Worm (Caenorhabditis elegans) whole organism, midembryonic: ENCODE data around the gene C09G9.3.

Experiments
- T22C8.4 ChIP-seq: fragments of 200-800 bp; sonication (Bioruptor generic); IDR thresholded peaks from 2 replicates; pipeline ENCODE4 v1.3.6; 2022; ENCODE audit warnings: missing genetic modification characterization, missing compliant biosample characterization
- cog-1 ChIP-seq: sonication (generic microtip); optimal IDR thresholded peaks from 2 replicates; lab custom pipeline; 2016; ENCODE audit warnings: missing genetic modification characterization, missing compliant biosample characterization
- flt-1 ChIP-seq: fragments of 200-800 bp; sonication (Bioruptor generic); IDR thresholded peaks from 2 replicates; pipeline ENCODE4 v1.3.6; 2022; ENCODE audit warnings: missing genetic modification characterization, missing compliant biosample characterization
- klf-2 ChIP-seq: fragments of 200-800 bp; sonication (Bioruptor generic); conservative IDR thresholded peaks from 2 replicates; pipeline ENCODE4 v1.3.6; 2022; ENCODE audit warnings: missing genetic modification reagents, missing genetic modification characterization, missing compliant biosample characterization
- med-1 ChIP-seq: sonication (generic microtip); optimal IDR thresholded peaks from 2 replicates; lab custom pipeline; 2017; ENCODE audit warnings: missing genetic modification characterization, mild to moderate bottlenecking, missing compliant biosample characterization, antibody characterized with exemption, missing genetic modification reagents; ENCODE audit not compliant: insufficient read depth
- ref-1 ChIP-seq: fragments of 200-800 bp; sonication (Bioruptor generic); conservative IDR thresholded peaks from 2 replicates; pipeline ENCODE4 v1.3.6; 2022; ENCODE audit warnings: missing genetic modification reagents, missing genetic modification characterization, missing compliant biosample characterization
- tab-1 ChIP-seq: fragments of 200-800 bp; sonication (Bioruptor generic); IDR thresholded peaks from 2 replicates; pipeline ENCODE4 v1.3.6; 2022; ENCODE audit warnings: missing genetic modification characterization, missing compliant biosample characterization
- ztf-23 ChIP-seq: fragments of 200-800 bp; sonication (Bioruptor generic); IDR thresholded peaks from 2 replicates; pipeline ENCODE4 v1.3.6; 2022; ENCODE audit warnings: missing genetic modification reagents, missing genetic modification characterization, missing compliant biosample characterization
- ztf-29 ChIP-seq: fragments of 200-800 bp; sonication (Bioruptor generic); IDR thresholded peaks from 2 replicates; pipeline ENCODE4 v1.3.6; 2022; ENCODE audit warnings: missing genetic modification reagents, missing genetic modification characterization, missing compliant biosample characterization

Gene C09G9.3

DNA sequence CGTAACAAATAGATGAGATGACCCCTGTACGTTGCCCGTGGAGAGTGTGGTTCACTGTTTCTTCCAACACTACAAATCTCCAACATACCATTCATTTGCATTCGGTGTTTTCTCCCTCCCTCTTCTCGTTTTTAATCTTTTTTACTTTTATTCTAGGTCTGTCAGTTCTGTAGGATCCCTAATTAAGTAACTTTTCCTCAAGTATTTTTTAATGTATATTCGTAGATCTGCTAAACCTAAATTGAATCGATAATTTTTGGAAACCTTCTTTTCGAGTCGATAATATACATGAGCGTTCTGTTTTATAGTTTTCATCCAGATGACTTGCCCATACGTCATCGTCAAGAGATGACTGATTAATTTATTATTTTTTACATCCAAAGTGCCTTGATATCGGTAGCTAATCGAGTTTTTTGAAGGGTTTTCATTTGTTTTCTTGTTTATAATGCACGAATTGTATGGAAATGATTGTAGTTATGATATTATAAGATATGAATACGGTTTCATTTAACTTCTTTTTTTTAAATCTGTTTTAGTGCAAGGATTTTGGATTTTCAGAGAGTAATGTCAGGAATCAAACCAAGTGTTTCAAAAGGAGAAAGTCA, 32.6 kb downstream of the C09G9.3 start, which contains the start of the genes T28C6.11 and T11B7.1:
Gene T28C6.11 (minus strand): TSS at position 101 of the 605 bp plus-strand sequence.
Gene T11B7.1 (plus strand): TSS at position 555 of the 605 bp plus-strand sequence.
- TF ChIP-seq ztf-23 (GFP tag; lab: Robert Waterston, UW) (no peak), T22C8.4 (GFP tag; lab: Robert Waterston, UW) (no peak), ztf-29 (no peak), ref-1 (GFP tag; lab: Robert Waterston, UW) (no peak), klf-2 (GFP tag; lab: Robert Waterston, UW) (no peak), tab-1 (no peak), cog-1 (tag; lab: Kevin White, UChicago) (no peak), flt-1 (GFP tag; lab: Robert Waterston, UW) (no peak), med-1 (GFP tag; lab: Kevin White, UChicago) (no peak)

DNA sequence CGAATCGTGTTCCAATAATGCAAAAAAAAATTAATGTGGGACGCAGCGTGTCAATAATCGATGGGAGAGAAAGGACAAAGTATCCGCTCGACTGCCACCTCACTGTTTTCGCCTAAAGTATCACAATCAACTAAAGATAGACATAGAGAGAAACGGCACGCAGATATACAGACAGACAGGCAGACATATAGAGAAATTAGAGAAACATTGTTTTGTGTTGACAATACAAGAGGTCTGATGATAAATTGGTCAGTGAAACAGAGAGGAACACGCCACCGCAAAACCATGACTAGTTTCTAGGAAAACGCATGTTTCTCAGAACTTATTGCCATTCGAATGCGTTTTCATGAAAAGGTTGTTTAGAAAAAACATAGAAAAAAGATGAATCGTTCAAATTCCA, 42.3 kb downstream of the C09G9.3 start, which contains the start of gene T28C6.8:
Gene T28C6.8 (minus strand): TSS at position 137 of the 400 bp plus-strand sequence.
- TF ChIP-seq med-1 (GFP tag; lab: Kevin White, UChicago) (no peak), klf-2 (GFP tag; lab: Robert Waterston, UW) (no peak), cog-1 (tag; lab: Kevin White, UChicago) (no peak), T22C8.4 (GFP tag; lab: Robert Waterston, UW) (no peak)

DNA sequence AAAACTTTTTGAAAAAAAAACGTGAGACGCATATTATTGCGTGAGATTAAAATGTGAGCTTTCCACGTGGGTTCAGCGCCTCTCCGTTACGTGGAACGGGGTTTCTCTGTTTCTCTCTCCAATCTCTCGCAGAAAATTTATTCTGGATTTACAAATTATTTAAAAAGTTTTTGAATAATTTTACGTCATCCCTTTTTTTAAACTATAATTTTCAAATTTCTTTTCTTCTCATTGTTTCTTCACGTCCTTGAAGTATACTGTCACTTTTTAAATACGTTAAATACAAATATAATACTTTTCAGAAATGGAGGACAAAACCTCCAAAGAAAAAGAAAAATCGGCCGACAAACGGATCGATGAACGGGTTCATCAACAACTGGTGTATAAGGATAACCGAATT, 45.4 kb downstream of the C09G9.3 start, which contains the start of gene T28C6.7:
Gene T28C6.7 (plus strand): TSS at position 301 of the 400 bp plus-strand sequence.
- TF ChIP-seq ref-1 (GFP tag; lab: Robert Waterston, UW) (no peak), flt-1 (GFP tag; lab: Robert Waterston, UW) (no peak), ztf-29 (no peak), tab-1 (no peak), ztf-23 (GFP tag; lab: Robert Waterston, UW) (no peak), med-1 (GFP tag; lab: Kevin White, UChicago) (no peak), T22C8.4 (GFP tag; lab: Robert Waterston, UW) (no peak), cog-1 (tag; lab: Kevin White, UChicago) (no peak), klf-2 (GFP tag; lab: Robert Waterston, UW) (no peak)

DNA sequence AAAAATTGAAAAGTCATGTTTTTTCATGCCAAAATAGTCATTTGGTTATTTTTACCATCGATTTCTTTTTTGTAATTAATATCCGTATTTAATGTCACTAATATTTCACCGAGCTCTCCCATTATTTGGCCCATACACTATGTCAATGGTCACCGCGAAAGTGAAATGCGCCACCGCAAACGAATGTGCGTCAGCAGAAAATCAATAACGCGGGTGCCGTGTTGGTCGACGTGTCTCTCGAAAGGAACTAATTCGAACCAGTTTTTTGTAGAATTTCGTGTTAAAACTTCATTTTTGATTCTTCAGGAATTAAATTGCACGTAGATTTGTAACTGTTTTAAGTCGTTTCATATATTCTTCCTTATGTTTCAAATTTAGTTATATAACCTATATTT, 46.3 kb downstream of the C09G9.3 start:
- TF ChIP-seq ztf-29, result no peak
- no peak for TF ChIP-seq tab-1
- no peak for TF ChIP-seq ref-1 (GFP tag; lab: Robert Waterston, UW)
- no peak for TF ChIP-seq klf-2 (GFP tag; lab: Robert Waterston, UW)
- no peak for TF ChIP-seq med-1 (GFP tag; lab: Kevin White, UChicago)
- no peak for TF ChIP-seq cog-1 (tag; lab: Kevin White, UChicago)
- TF ChIP-seq T22C8.4 (GFP tag; lab: Robert Waterston, UW), result peak; percentile 80

DNA sequence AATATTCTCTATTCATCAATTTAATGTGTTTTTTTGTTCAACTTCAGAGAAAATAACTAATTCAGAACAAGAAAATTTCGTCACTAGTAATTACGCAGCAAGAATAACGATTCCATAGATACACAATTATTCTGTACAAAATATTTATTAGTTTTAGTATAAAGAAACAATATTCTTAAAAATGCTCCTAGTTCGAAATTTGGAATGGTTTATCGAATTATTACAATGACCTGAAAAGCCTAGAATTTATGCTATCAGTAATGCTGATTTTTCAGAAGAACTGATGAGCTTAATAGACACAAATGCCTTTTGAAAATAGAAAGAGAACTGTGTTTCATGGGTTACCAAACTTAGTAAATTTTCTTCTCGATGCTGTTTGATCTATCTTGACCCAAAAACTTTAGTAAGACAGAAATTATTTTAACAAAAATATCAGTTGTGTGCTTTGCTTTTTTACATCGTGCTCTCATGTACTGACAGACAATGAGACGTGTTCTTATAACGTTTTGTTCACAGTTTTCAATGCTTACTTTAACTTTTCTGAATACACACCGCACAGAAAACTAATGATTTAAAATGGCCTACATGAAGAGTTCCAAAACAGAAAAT, 46.8 kb downstream of the C09G9.3 start:
- TF ChIP-seq med-1 (GFP tag; lab: Kevin White, UChicago), result no peak
- no peak for TF ChIP-seq ztf-23 (GFP tag; lab: Robert Waterston, UW)
- TF ChIP-seq klf-2 (GFP tag; lab: Robert Waterston, UW), result no peak
- no peak for TF ChIP-seq ztf-29
- TF ChIP-seq T22C8.4 (GFP tag; lab: Robert Waterston, UW), result no peak
- no peak for TF ChIP-seq cog-1 (tag; lab: Kevin White, UChicago)
- no peak for TF ChIP-seq tab-1
- no peak for TF ChIP-seq ref-1 (GFP tag; lab: Robert Waterston, UW)
- TF ChIP-seq flt-1 (GFP tag; lab: Robert Waterston, UW), result no peak

DNA sequence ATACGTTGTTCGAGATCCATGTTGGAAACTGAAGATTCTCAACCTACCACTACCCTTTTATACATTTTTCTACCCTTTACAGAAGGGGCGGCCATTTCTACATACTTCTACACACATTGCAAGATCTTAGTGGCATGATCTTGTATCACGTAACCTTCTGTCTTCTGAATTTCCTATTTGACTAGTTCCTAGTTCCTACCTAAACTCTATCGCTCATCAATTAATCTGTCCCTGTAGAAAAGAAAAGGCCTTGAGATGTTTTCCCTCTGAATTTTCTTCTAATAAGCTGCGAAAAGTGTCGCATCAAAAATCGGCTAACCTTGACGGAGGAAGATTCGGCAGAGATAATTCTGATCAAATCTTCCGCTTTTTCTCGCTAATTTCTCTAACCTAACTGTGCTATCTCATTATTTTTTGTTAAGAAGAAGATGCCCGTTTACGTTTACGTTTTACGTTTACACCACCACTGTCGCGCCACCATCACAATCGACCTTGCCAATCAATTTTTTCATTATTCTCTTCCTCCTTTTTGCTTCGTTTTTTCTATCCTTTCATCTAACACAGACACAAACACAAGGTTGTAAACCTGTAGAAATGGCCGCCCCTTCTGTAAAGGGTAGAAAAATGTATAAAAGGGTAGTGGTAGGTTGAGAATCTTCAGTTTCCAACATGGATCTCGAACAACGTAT, 48.6 kb downstream of the C09G9.3 start, which contains the start of the genes col-117 and col-3:
Gene col-117 (minus strand): TSS at position 51 of the 689 bp plus-strand sequence.
Gene col-3 (plus strand): TSS at position 639 of the 689 bp plus-strand sequence.
- TF ChIP-seq cog-1 (tag; lab: Kevin White, UChicago), result no peak
- no peak for TF ChIP-seq ztf-29
- TF ChIP-seq tab-1, result no peak
- TF ChIP-seq flt-1 (GFP tag; lab: Robert Waterston, UW), result no peak
- no peak for TF ChIP-seq ztf-23 (GFP tag; lab: Robert Waterston, UW)
- TF ChIP-seq ref-1 (GFP tag; lab: Robert Waterston, UW), result no peak

DNA sequence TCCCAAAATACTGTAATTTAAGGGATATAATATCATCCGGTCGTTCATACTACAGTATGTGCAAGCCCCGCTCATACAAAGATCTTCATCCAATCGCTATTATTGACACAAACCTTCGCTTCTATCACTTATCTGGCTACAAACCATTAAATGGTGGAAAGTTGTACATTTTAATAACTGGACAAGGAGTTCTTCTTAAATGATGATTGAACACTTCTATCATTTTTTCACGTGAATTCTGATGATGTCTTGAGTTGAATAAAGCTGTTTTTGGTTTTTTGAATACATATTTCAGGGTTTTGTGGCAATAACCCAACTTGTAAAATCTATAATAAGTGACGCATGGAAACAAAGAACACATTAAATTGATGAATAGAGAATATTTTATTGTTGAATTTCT, 50.3 kb downstream of the C09G9.3 start:
- no peak for TF ChIP-seq ztf-23 (GFP tag; lab: Robert Waterston, UW)
- TF ChIP-seq ref-1 (GFP tag; lab: Robert Waterston, UW), result no peak
- TF ChIP-seq T22C8.4 (GFP tag; lab: Robert Waterston, UW), result no peak
- TF ChIP-seq tab-1, result no peak
- no peak for TF ChIP-seq cog-1 (tag; lab: Kevin White, UChicago)
- TF ChIP-seq klf-2 (GFP tag; lab: Robert Waterston, UW), result no peak
- no peak for TF ChIP-seq med-1 (GFP tag; lab: Kevin White, UChicago)
- TF ChIP-seq flt-1 (GFP tag; lab: Robert Waterston, UW), result no peak
- no peak for TF ChIP-seq ztf-29

DNA sequence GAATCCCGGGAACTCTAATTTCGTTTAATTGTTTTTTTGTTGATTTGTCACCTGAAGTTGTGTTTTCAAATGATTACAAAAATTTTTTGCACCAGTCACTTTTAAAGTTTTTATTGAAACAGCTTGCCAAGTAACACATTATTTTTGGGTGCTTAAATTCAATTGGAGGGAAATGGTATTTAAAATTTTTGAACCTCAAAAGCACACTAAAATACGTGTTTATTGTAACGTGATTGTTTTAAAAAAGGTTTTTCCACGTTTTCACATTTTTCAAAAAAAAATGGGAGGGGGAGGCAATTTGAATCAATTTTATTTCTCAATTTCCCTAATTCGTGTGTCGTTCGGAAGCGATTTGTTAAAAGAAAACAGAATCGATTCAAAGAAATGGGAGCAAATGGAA, 51.7 kb downstream of the C09G9.3 start, which contains the start of gene T28C6.5:
Gene T28C6.5 (plus strand): TSS at position 301 of the 400 bp plus-strand sequence.
- TF ChIP-seq ztf-29 (no peak), ref-1 (GFP tag; lab: Robert Waterston, UW) (no peak), tab-1 (no peak), flt-1 (GFP tag; lab: Robert Waterston, UW) (no peak), T22C8.4 (GFP tag; lab: Robert Waterston, UW) (no peak), cog-1 (tag; lab: Kevin White, UChicago) (no peak)

DNA sequence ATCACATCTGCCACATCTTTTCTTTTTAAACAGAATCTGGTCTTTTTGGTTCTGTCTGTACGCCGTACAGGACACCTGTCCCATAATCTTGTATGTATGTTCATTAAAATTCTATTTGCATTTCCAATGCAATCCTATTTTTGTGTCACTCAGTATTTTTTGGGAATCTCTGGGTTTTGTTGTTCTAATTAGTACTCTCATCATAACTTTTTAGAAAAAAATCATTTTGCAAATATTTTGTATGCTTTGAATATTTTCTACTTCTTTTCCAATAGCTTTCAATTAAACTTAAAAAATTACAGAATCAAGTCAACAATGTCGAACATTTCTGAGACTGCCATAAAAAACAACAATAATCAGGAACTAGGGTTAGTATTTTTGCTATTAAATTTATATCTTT, 52.8 kb downstream of the C09G9.3 start, which contains the start of gene T28C6.3:
Gene T28C6.3 (plus strand): TSS at position 301 of the 400 bp plus-strand sequence.
- TF ChIP-seq ztf-29 (no peak), ztf-23 (GFP tag; lab: Robert Waterston, UW) (no peak), med-1 (GFP tag; lab: Kevin White, UChicago) (no peak), T22C8.4 (GFP tag; lab: Robert Waterston, UW) (no peak), cog-1 (tag; lab: Kevin White, UChicago) (no peak), klf-2 (GFP tag; lab: Robert Waterston, UW) (no peak), tab-1 (no peak), ref-1 (GFP tag; lab: Robert Waterston, UW) (no peak), flt-1 (GFP tag; lab: Robert Waterston, UW) (no peak)
